Worm (Caenorhabditis elegans): ENCODE results near the gene M88.3.

- no peak for TF ChIP-seq pha-4 (tag; optimal IDR thresholded peaks at IDR 0.05)
- TF ChIP-seq zag-1 (tag; optimal IDR thresholded peaks at IDR 0.05) = no peak
Observed at ce11 chrIII:4505726-4506125, 39.1 kb downstream of the M88.3 start.

Measured in whole organism, L3 larva.